Fruit fly (Drosophila melanogaster) whole organism, pupa: ENCODE results near the gene tsh.

ENCODE experiments used
- CG10348 ChIP-seq: fragments of 200-800 bp; sonication (Bioruptor generic); IDR thresholded peaks from 2 replicates; pipeline ENCODE4 v1.3.6; 2022; ENCODE audit warnings: missing biosample characterization, missing genetic modification characterization
- CG12605 ChIP-seq: fragments of 200-800 bp; sonication (Bioruptor generic); IDR thresholded peaks from 2 replicates; pipeline ENCODE4 v1.3.6; 2022; ENCODE audit warnings: missing biosample characterization, missing genetic modification characterization
- CG13204 ChIP-seq: fragments of 200-800 bp; sonication (Bioruptor generic); optimal IDR thresholded peaks from 2 replicates; lab custom pipeline; 2018; ENCODE audit warnings: missing biosample characterization, mild to moderate bottlenecking, missing genetic modification characterization, moderate library complexity
- CG14655 ChIP-seq: fragments of 200-800 bp; sonication (Bioruptor generic); optimal IDR thresholded peaks from 3 replicates; lab custom pipeline; 2017; ENCODE audit warnings: mild to moderate bottlenecking, missing biosample characterization, missing genetic modification reagents, missing genetic modification characterization
- CG15710 ChIP-seq: fragments of 200-800 bp; sonication (Bioruptor generic); optimal IDR thresholded peaks from 2 replicates; lab custom pipeline; 2018; ENCODE audit warnings: missing biosample characterization, mild to moderate bottlenecking, missing genetic modification characterization, moderate library complexity
- CG17806 ChIP-seq: fragments of 200-800 bp; sonication (Bioruptor generic); optimal IDR thresholded peaks from 2 replicates; lab custom pipeline; 2018; ENCODE audit warnings: missing biosample characterization, mild to moderate bottlenecking, missing genetic modification characterization, moderate library complexity
- CG32121 ChIP-seq: fragments of 200-800 bp; sonication (Bioruptor generic); IDR thresholded peaks from 2 replicates; pipeline ENCODE4 v1.3.6; 2022; ENCODE audit warnings: missing biosample characterization, missing genetic modification characterization
- CG34367 ChIP-seq: fragments of 200-800 bp; sonication (Bioruptor generic); optimal IDR thresholded peaks from 2 replicates; lab custom pipeline; 2018; ENCODE audit warnings: missing biosample characterization, mild to moderate bottlenecking, missing genetic modification characterization
- CG4496 ChIP-seq: fragments of 200-800 bp; sonication (Bioruptor generic); IDR thresholded peaks from 3 replicates; pipeline ENCODE4 v1.3.6; 2022; ENCODE audit warnings: missing biosample characterization, missing genetic modification characterization
- CG8159 ChIP-seq: fragments of 200-800 bp; sonication (Bioruptor generic); optimal IDR thresholded peaks from 3 replicates; lab custom pipeline; 2018; ENCODE audit warnings: missing biosample characterization, mild to moderate bottlenecking, missing genetic modification characterization, moderate library complexity
- CG8301 ChIP-seq: fragments of 200-800 bp; sonication (Bioruptor generic); optimal IDR thresholded peaks from 2 replicates; lab custom pipeline; 2018; ENCODE audit warnings: missing biosample characterization, mild to moderate bottlenecking, missing genetic modification characterization
- CG9948 ChIP-seq: fragments of 200-800 bp; sonication (Bioruptor generic); optimal IDR thresholded peaks from 2 replicates; lab custom pipeline; 2018; ENCODE audit warnings: missing biosample characterization, mild to moderate bottlenecking, missing genetic modification characterization, moderate library complexity
- D1 ChIP-seq: fragments of 200-800 bp; sonication (Bioruptor generic); optimal IDR thresholded peaks from 2 replicates; lab custom pipeline; 2018; ENCODE audit warnings: missing biosample characterization, mild to moderate bottlenecking, missing genetic modification characterization, moderate library complexity
- EcR ChIP-seq: fragments of 200-800 bp; sonication (Bioruptor generic); optimal IDR thresholded peaks from 3 replicates; lab custom pipeline; 2019; ENCODE audit warnings: missing biosample characterization, missing genetic modification characterization, mild to moderate bottlenecking, moderate library complexity, missing genetic modification reagents
- Ets98B ChIP-seq: fragments of 200-800 bp; sonication (Bioruptor generic); IDR thresholded peaks from 2 replicates; pipeline ENCODE4 v1.3.6; 2022; ENCODE audit warnings: missing biosample characterization, missing genetic modification characterization
- Pif1A ChIP-seq: fragments of 200-800 bp; sonication (Bioruptor generic); optimal IDR thresholded peaks from 3 replicates; lab custom pipeline; 2016; ENCODE audit warnings: missing biosample characterization, missing genetic modification characterization
- Pif1B ChIP-seq: fragments of 200-800 bp; sonication (Bioruptor generic); optimal IDR thresholded peaks from 3 replicates; lab custom pipeline; 2016; ENCODE audit warnings: missing biosample characterization, missing genetic modification characterization
- Snoo ChIP-seq: fragments of 200-800 bp; sonication (Bioruptor generic); optimal IDR thresholded peaks from 3 replicates; lab custom pipeline; 2017; ENCODE audit warnings: missing biosample characterization, mild to moderate bottlenecking, missing genetic modification characterization, inconsistent platforms
- fd96Ca ChIP-seq: fragments of 200-800 bp; sonication (Bioruptor generic); IDR thresholded peaks from 3 replicates; pipeline ENCODE4 v1.3.6; 2022; ENCODE audit warnings: missing biosample characterization, missing genetic modification characterization
- gl ChIP-seq: fragments of 200-800 bp; sonication (Bioruptor generic); optimal IDR thresholded peaks from 2 replicates; lab custom pipeline; 2018; ENCODE audit warnings: missing biosample characterization, mild to moderate bottlenecking, missing genetic modification characterization
- rn ChIP-seq: fragments of 200-800 bp; sonication (Bioruptor generic); IDR thresholded peaks from 2 replicates; pipeline ENCODE4 v1.3.6; 2022; ENCODE audit warnings: missing biosample characterization, missing genetic modification characterization

The tsh gene

dm6 chr2L:21860566-21860965 lies 32.2 kb downstream of the tsh start:
- TF ChIP-seq rn, result no peak
- no peak for TF ChIP-seq Pif1A (GFP tag; lab: Kevin White, UChicago)
- no peak for TF ChIP-seq CG12605 (GFP tag; lab: Robert Waterston, UW)
- no peak for TF ChIP-seq CG14655 (GFP tag; lab: Kevin White, UChicago)
- no peak for TF ChIP-seq CG8159
- TF ChIP-seq fd96Ca, result no peak
- TF ChIP-seq CG13204 (GFP tag; lab: Kevin White, UChicago), result peak; percentile 4
- TF ChIP-seq Snoo, result no peak

dm6 chr2L:21863544-21863945 lies 35.2 kb downstream of the tsh start:
- TF ChIP-seq fd96Ca (peak; percentile 27; the same call in 1 of the 3 replicates), CG13204 (GFP tag; lab: Kevin White, UChicago) (peak; percentile 28), CG34367 (tag; lab: Kevin White, UChicago) (no peak), Pif1A (GFP tag; lab: Kevin White, UChicago) (no peak), CG32121 (peak; percentile 23; the same call in 1 of the 2 replicates), gl (tag; lab: Kevin White, UChicago) (peak; percentile 1), EcR (GFP tag; lab: Kevin White, UChicago) (peak; percentile 68), CG4496 (GFP tag; lab: Robert Waterston, UW) (peak; percentile 79)
- TF ChIP-seq, all 21 proteins: peak for 6

dm6 chr2L:21866362-21866761 lies 38.0 kb downstream of the tsh start:
- TF ChIP-seq Pif1A (GFP tag; lab: Kevin White, UChicago), result no peak
- TF ChIP-seq CG13204 (GFP tag; lab: Kevin White, UChicago), result no peak
- no peak for TF ChIP-seq Ets98B (GFP tag; lab: Robert Waterston, UW)
- TF ChIP-seq rn, result no peak
- no peak for TF ChIP-seq CG14655 (GFP tag; lab: Kevin White, UChicago)
- TF ChIP-seq CG34367 (tag; lab: Kevin White, UChicago), result no peak
- TF ChIP-seq EcR (GFP tag; lab: Kevin White, UChicago), result no peak
- no peak for TF ChIP-seq CG8301 (tag; lab: Kevin White, UChicago)
- TF ChIP-seq CG9948 (tag; lab: Kevin White, UChicago), result no peak
- TF ChIP-seq CG8159, result no peak
- no peak for TF ChIP-seq Pif1B
- no peak for TF ChIP-seq CG32121

- TF ChIP-seq CG10348, result no peak
- TF ChIP-seq CG17806 (tag; lab: Kevin White, UChicago), result peak; percentile 74
- no peak for TF ChIP-seq Ets98B (GFP tag; lab: Robert Waterston, UW)
- TF ChIP-seq CG8159, result peak; percentile 87
- no peak for TF ChIP-seq fd96Ca
- TF ChIP-seq CG12605 (GFP tag; lab: Robert Waterston, UW), result no peak
- TF ChIP-seq D1 (tag; lab: Kevin White, UChicago), result no peak
- TF ChIP-seq gl (tag; lab: Kevin White, UChicago), result peak; percentile 38
- peak; percentile 61 for TF ChIP-seq CG9948 (tag; lab: Kevin White, UChicago)
- TF ChIP-seq Pif1B, result peak; percentile 70
- no peak for TF ChIP-seq CG14655 (GFP tag; lab: Kevin White, UChicago)
- TF ChIP-seq CG32121, result no peak
- TF ChIP-seq CG13204 (GFP tag; lab: Kevin White, UChicago), result peak; percentile 6
- no peak for TF ChIP-seq rn
- no peak for TF ChIP-seq CG8301 (tag; lab: Kevin White, UChicago)
- TF ChIP-seq Pif1A (GFP tag; lab: Kevin White, UChicago), result peak; percentile 67
- peak; percentile 66 for TF ChIP-seq CG34367 (tag; lab: Kevin White, UChicago)
- TF ChIP-seq CG4496 (GFP tag; lab: Robert Waterston, UW), result no peak
- TF ChIP-seq EcR (GFP tag; lab: Kevin White, UChicago), result peak; percentile 14
- TF ChIP-seq Snoo, result peak; percentile 68
- peak; percentile 85 for TF ChIP-seq CG15710 (tag; lab: Kevin White, UChicago)
Observed at dm6 chr2L:21867040-21867981, 38.9 kb downstream of the tsh start.

dm6 chr2L:21868712-21869280 lies 40.4 kb downstream of the tsh start:
- no peak for TF ChIP-seq CG34367 (tag; lab: Kevin White, UChicago)

dm6 chr2L:21871708-21872107 lies 43.3 kb downstream of the tsh start:
- TF ChIP-seq CG14655 (GFP tag; lab: Kevin White, UChicago) (no peak), EcR (GFP tag; lab: Kevin White, UChicago) (no peak), CG34367 (tag; lab: Kevin White, UChicago) (no peak), rn (no peak), gl (tag; lab: Kevin White, UChicago) (no peak), CG4496 (GFP tag; lab: Robert Waterston, UW) (no peak), D1 (tag; lab: Kevin White, UChicago) (no peak), Ets98B (GFP tag; lab: Robert Waterston, UW) (no peak), CG13204 (GFP tag; lab: Kevin White, UChicago) (no peak), CG12605 (GFP tag; lab: Robert Waterston, UW) (no peak), fd96Ca (no peak), CG32121 (no peak), Pif1A (GFP tag; lab: Kevin White, UChicago) (no peak), Snoo (no peak), CG10348 (no peak), CG8301 (tag; lab: Kevin White, UChicago) (no peak), CG15710 (tag; lab: Kevin White, UChicago) (no peak), CG9948 (tag; lab: Kevin White, UChicago) (no peak)
